Worm (Caenorhabditis elegans) whole organism, L2 larva: ENCODE data around the gene lys-8.
"Not testable (repeated sequence)": the region's sequence is repeated elsewhere in the genome, so short reads cannot be mapped to it uniquely, and the experiment has no call there.

ENCODE experiments used
- C34F6.9 ChIP-seq: fragments of 150-350 bp; optimal IDR thresholded peaks from 2 replicates; lab custom pipeline; 2014; ENCODE audit warnings: missing biosample characterization, missing genetic modification characterization
- F13H6.1 ChIP-seq: sonication (generic microtip); optimal IDR thresholded peaks from 2 replicates; lab custom pipeline; 2016; ENCODE audit warnings: missing genetic modification characterization, missing compliant biosample characterization
- R02D3.7 ChIP-seq: fragments of 150-350 bp; optimal IDR thresholded peaks from 2 replicates; lab custom pipeline; 2014; ENCODE audit warnings: missing biosample characterization, missing genetic modification characterization
- ZK546.5 ChIP-seq: sonication (generic microtip); optimal IDR thresholded peaks from 2 replicates; lab custom pipeline; 2017; ENCODE audit warnings: missing biosample characterization, missing genetic modification characterization
- alr-1 ChIP-seq: fragments of 150-350 bp; optimal IDR thresholded peaks from 2 replicates; lab custom pipeline; 2014; ENCODE audit warnings: missing biosample characterization, missing genetic modification characterization
- aly-2 ChIP-seq: fragments of 150-350 bp; optimal IDR thresholded peaks from 2 replicates; lab custom pipeline; 2014; ENCODE audit warnings: missing biosample characterization, missing genetic modification characterization
- ama-1 ChIP-seq: fragments of 150-350 bp; optimal IDR thresholded peaks from 2 replicates; lab custom pipeline; 2018; ENCODE audit warnings: inconsistent platforms
- blmp-1 ChIP-seq: sonication (generic microtip); optimal IDR thresholded peaks from 2 replicates; lab custom pipeline; 2017; ENCODE audit warnings: missing genetic modification characterization, mild to moderate bottlenecking, missing compliant biosample characterization, antibody characterized with exemption, moderate library complexity; ENCODE audit not compliant: insufficient read depth
- ceh-16 ChIP-seq: fragments of 150-350 bp; optimal IDR thresholded peaks from 2 replicates; lab custom pipeline; 2014; ENCODE audit warnings: missing biosample characterization, missing genetic modification characterization
- ceh-82 ChIP-seq: fragments of 150-350 bp; optimal IDR thresholded peaks from 2 replicates; lab custom pipeline; 2014; ENCODE audit warnings: missing biosample characterization, missing genetic modification characterization
- crh-2 ChIP-seq: sonication (generic microtip); optimal IDR thresholded peaks from 2 replicates; lab custom pipeline; 2017; ENCODE audit warnings: missing biosample characterization, missing genetic modification characterization
- dmd-4 ChIP-seq: sonication (generic microtip); optimal IDR thresholded peaks from 2 replicates; lab custom pipeline; 2017; ENCODE audit warnings: missing biosample characterization, missing genetic modification characterization
- elt-1 ChIP-seq: fragments of 150-350 bp; optimal IDR thresholded peaks from 2 replicates; lab custom pipeline; 2014; ENCODE audit warnings: missing biosample characterization, missing genetic modification characterization
- elt-3 ChIP-seq: sonication (generic microtip); optimal IDR thresholded peaks from 2 replicates; lab custom pipeline; 2017; ENCODE audit warnings: missing biosample characterization, missing genetic modification characterization
- fos-1 ChIP-seq: fragments of 150-350 bp; optimal IDR thresholded peaks from 2 replicates; lab custom pipeline; 2014; ENCODE audit warnings: missing biosample characterization, missing genetic modification characterization
- gmeb-1 ChIP-seq: fragments of 150-350 bp; optimal IDR thresholded peaks from 2 replicates; lab custom pipeline; 2014; ENCODE audit warnings: missing biosample characterization, missing genetic modification characterization
- lin-11 ChIP-seq: fragments of 150-350 bp; sonication (generic microtip); optimal IDR thresholded peaks from 2 replicates; lab custom pipeline; 2014; ENCODE audit warnings: missing biosample characterization, missing genetic modification characterization, inconsistent platforms, mixed read lengths
- lin-13 ChIP-seq: fragments of 150-350 bp; optimal IDR thresholded peaks from 2 replicates; lab custom pipeline; 2014; ENCODE audit warnings: missing biosample characterization, missing genetic modification reagents, missing genetic modification characterization
- lin-39 ChIP-seq: fragments of 150-350 bp; optimal IDR thresholded peaks from 2 replicates; lab custom pipeline; 2014; ENCODE audit warnings: missing biosample characterization, missing genetic modification reagents, missing genetic modification characterization
- lsy-2 ChIP-seq, 2 experiments: fragments of 150-350 bp in 1 of 2; sonication (generic microtip) in 1 of 2; optimal IDR thresholded peaks; 2 replicates each; lab custom pipeline; 2014 to 2017; ENCODE audit warnings: missing biosample characterization in 2 of 2, missing genetic modification characterization in 2 of 2
- mab-5 ChIP-seq: fragments of 150-350 bp; optimal IDR thresholded peaks from 2 replicates; lab custom pipeline; 2014; ENCODE audit warnings: missing biosample characterization, missing genetic modification characterization
- mdl-1 ChIP-seq, 2 experiments: fragments of 150-350 bp in 1 of 2; sonication (generic microtip) in 1 of 2; optimal IDR thresholded peaks; 2 replicates each; lab custom pipeline; 2017; ENCODE audit warnings: missing biosample characterization in 2 of 2, missing genetic modification characterization in 2 of 2
- nhr-12 ChIP-seq: fragments of 150-350 bp; optimal IDR thresholded peaks from 2 replicates; lab custom pipeline; 2014; ENCODE audit warnings: missing biosample characterization, missing genetic modification characterization
- nhr-129 ChIP-seq: fragments of 150-350 bp; optimal IDR thresholded peaks from 2 replicates; lab custom pipeline; 2014; ENCODE audit warnings: missing biosample characterization, missing genetic modification characterization
- nhr-21 ChIP-seq: fragments of 150-350 bp; optimal IDR thresholded peaks from 2 replicates; lab custom pipeline; 2014; ENCODE audit warnings: missing biosample characterization, missing genetic modification characterization
- nhr-23 ChIP-seq: fragments of 150-350 bp; optimal IDR thresholded peaks from 2 replicates; lab custom pipeline; 2014; ENCODE audit warnings: missing biosample characterization, missing genetic modification reagents, missing genetic modification characterization
- nhr-25 ChIP-seq: fragments of 150-350 bp; sonication (generic microtip); optimal IDR thresholded peaks from 3 replicates; lab custom pipeline; 2014; ENCODE audit warnings: missing biosample characterization, missing genetic modification characterization
- peb-1 ChIP-seq: fragments of 150-350 bp; optimal IDR thresholded peaks from 2 replicates; lab custom pipeline; 2014; ENCODE audit warnings: missing biosample characterization, missing genetic modification characterization
- sem-4 ChIP-seq: fragments of 150-350 bp; optimal IDR thresholded peaks from 2 replicates; lab custom pipeline; 2014; ENCODE audit warnings: missing biosample characterization, missing genetic modification reagents, missing genetic modification characterization
- skn-1 ChIP-seq: sonication (generic microtip); optimal IDR thresholded peaks from 2 replicates; lab custom pipeline; 2017; ENCODE audit warnings: missing biosample characterization, missing genetic modification characterization
- sma-9 ChIP-seq, 2 experiments: fragments of 150-350 bp in 1 of 2; sonication (generic microtip) in 1 of 2; optimal IDR thresholded peaks; 2 replicates each; lab custom pipeline; 2014 to 2016; ENCODE audit warnings: missing genetic modification characterization in 2 of 2, mild to moderate bottlenecking in 1 of 2, missing biosample characterization in 1 of 2, missing compliant biosample characterization in 1 of 2, missing genetic modification reagents in 1 of 2, moderate library complexity in 1 of 2
- snpc-4 ChIP-seq: fragments of 150-350 bp; optimal IDR thresholded peaks from 2 replicates; lab custom pipeline; 2014; ENCODE audit warnings: missing biosample characterization, missing genetic modification characterization
- unc-55 ChIP-seq: fragments of 150-350 bp; sonication (generic microtip); optimal IDR thresholded peaks from 3 replicates; lab custom pipeline; 2014; ENCODE audit warnings: missing biosample characterization, missing genetic modification reagents, missing genetic modification characterization

The lys-8 gene

DNA sequence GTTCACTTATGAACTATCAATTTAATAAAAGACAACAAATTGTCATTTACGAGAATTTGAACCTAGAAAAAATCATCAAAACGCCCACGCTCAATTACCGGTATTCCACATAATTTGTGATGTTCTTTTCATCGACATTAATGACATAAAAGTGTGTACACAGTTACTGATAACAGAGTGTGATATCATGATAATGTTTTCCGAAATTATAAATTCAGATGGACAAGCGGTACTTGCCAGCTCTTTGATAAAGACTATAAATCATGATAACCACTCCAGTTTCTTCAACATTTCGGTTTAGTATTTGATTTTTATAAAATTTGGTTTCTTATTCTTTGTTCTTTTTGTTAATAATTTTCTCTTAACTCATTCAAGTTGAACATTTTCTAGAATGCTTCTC, at the start of gene lys-8:
lys-8 (plus strand) TSS at position 391 of the 400 bp plus-strand sequence.
- TF ChIP-seq elt-1 (tag; lab: Kevin White, UChicago) (no peak), nhr-23 (tag; lab: Kevin White, UChicago) (no peak), nhr-12 (tag; lab: Kevin White, UChicago) (no peak), ama-1 (lab: Kevin White, UChicago) (no peak), peb-1 (tag; lab: Kevin White, UChicago) (no peak), F13H6.1 (tag; lab: Kevin White, UChicago) (peak; percentile 52), ZK546.5 (tag; lab: Kevin White, UChicago) (no peak), lin-39 (tag; lab: Kevin White, UChicago) (no peak), mdl-1 (tag; optimal IDR thresholded peaks at IDR 0.05; lab: Kevin White, UChicago) (no peak), C34F6.9 (tag; lab: Kevin White, UChicago) (no peak), aly-2 (tag; lab: Kevin White, UChicago) (no peak), ceh-82 (tag; lab: Kevin White, UChicago) (no peak), R02D3.7 (no peak), gmeb-1 (tag; lab: Kevin White, UChicago) (peak; percentile 32), sma-9 (GFP tag; optimal IDR thresholded peaks at IDR 0.05; lab: Kevin White, UChicago) (peak; percentile 78), sma-9 (tag; optimal IDR thresholded peaks at IDR 0.05; lab: Kevin White, UChicago) (no peak), nhr-25 (no peak), unc-55 (GFP tag; lab: Kevin White, UChicago) (no peak), crh-2 (tag; lab: Kevin White, UChicago) (peak; percentile 67), blmp-1 (no peak), mab-5 (no peak), ceh-16 (tag; lab: Kevin White, UChicago) (no peak), fos-1 (tag; lab: Kevin White, UChicago) (peak; percentile 97), alr-1 (no peak), lin-11 (tag; lab: Kevin White, UChicago) (no peak), skn-1 (tag; lab: Kevin White, UChicago) (peak; percentile 58), snpc-4 (no peak), nhr-21 (no peak), elt-3 (tag; lab: Kevin White, UChicago) (no peak)
- TF ChIP-seq, all 48 proteins: peak for 6

DNA sequence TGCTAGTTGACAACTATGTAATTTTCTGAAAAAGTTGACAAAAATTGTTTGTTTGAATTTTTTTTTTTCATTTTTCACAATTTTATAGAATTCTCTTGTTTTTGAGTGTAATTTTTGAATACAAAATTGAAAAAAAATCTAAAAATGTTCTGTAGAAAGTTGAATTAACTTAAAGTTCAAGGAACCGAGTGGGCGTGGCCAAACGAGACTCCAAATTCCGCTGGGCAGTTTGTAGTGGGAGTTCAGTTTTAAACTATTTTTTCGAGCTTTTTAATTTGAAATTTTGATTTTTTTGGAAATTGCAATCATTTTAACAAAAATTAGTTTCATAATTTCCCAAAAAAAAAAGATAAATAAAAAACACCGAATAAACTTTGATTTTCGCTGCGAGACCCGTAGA, 48.9 kb upstream of the lys-8 start:
- TF ChIP-seq sma-9 (GFP tag; optimal IDR thresholded peaks at IDR 0.05; lab: Kevin White, UChicago) (no peak), sma-9 (tag; optimal IDR thresholded peaks at IDR 0.05; lab: Kevin White, UChicago) (no peak), elt-1 (tag; lab: Kevin White, UChicago) (no peak), sem-4 (tag; lab: Kevin White, UChicago) (no peak), lsy-2 (tag; optimal IDR thresholded peaks at IDR 0.05; lab: Kevin White, UChicago) (no peak), lin-13 (GFP tag; lab: Kevin White, UChicago) (no peak), blmp-1 (no peak)

DNA sequence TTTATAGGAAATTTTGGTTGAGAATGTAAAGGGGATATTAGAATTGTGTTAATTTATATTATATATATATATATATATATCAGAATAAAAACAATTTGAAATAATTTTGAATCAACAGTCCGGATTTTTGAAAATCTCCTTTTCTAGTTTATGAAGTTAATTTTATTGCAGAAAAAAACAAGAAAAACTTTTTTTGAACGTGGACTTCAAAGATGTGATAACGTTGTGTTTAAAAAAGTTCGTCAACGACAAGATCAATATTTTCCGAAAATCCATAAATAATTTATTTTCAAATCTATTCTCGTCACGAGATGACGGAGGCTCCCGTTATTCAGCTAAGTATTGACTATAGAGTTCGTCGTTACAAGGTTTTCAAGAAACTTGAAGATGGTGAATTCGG, 48.5 kb upstream of the lys-8 start, which contains the start of gene C17C3.11:
C17C3.11 (plus strand) TSS at position 301 of the 400 bp plus-strand sequence.
- TF ChIP-seq unc-55 (GFP tag; lab: Kevin White, UChicago) (peak; percentile 46), nhr-129 (tag; lab: Kevin White, UChicago) (no peak)

DNA sequence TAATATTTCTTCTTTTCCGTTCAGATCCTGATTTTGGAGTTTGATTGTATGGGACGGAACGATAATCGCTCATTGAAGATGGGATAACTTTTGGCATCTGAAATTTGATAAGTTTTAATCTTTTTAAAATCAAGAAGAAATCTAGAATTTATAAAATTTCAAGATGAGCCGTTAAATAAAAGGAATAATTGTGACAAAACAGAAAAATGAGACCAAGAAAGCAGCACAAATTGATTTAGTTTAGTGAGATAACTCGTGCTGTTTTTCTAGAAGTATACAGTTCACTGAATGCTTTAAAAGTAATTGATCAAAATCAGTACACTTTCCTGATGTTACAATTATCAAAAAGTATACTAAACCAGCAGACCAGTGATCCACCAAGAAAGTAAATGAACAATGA, 45.9 kb upstream of the lys-8 start, which contains the start of gene hlh-27:
hlh-27 (minus strand) TSS at position 101 of the 400 bp plus-strand sequence.
- TF ChIP-seq dmd-4 (tag; lab: Kevin White, UChicago); snpc-4; elt-3 (tag; lab: Kevin White, UChicago): not testable (repeated sequence)

DNA sequence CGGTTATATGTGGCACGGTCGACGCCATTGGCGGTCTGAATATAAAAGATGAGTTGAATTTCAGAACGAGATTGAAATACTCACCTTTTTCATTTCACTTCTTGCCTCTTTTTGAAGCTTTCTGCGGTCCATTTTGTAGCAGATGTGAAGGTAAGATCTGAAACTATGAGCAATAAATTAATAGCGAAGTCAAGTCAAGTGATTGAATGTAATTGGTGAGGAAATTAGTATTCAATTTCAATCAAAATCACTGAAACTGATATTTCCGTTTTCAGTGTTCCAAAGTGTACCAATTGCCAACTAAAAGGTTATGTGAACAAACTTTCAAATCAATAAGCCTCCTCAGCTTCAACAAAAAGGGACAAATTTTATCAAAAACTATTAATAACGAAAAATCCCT, 44.3 kb upstream of the lys-8 start, which contains the start of gene C17C3.24:
C17C3.24 (minus strand) TSS at position 101 of the 400 bp plus-strand sequence.
- TF ChIP-seq nhr-23 (tag; lab: Kevin White, UChicago) (no peak), peb-1 (tag; lab: Kevin White, UChicago) (no peak), lin-13 (GFP tag; lab: Kevin White, UChicago) (no peak)
- TF ChIP-seq, all 48 proteins: peak for 0
